Worm (Caenorhabditis elegans) whole organism, mixed stage, embryonic: Measurements from ENCODE around the gene srg-62.

Experiments
- lsy-2 ChIP-seq: fragments of 150-350 bp; optimal IDR thresholded peaks from 2 replicates; lab custom pipeline; 2014; ENCODE audit warnings: missing biosample characterization, missing genetic modification characterization
- nhr-237 ChIP-seq: fragments of 150-350 bp; optimal IDR thresholded peaks from 2 replicates; lab custom pipeline; 2014; ENCODE audit warnings: missing biosample characterization, missing genetic modification characterization
- snpc-4 ChIP-seq: fragments of 150-350 bp; optimal IDR thresholded peaks from 2 replicates; lab custom pipeline; 2014; ENCODE audit warnings: missing biosample characterization, missing genetic modification characterization
- unc-39 ChIP-seq: fragments of 150-350 bp; optimal IDR thresholded peaks from 2 replicates; lab custom pipeline; 2014; ENCODE audit warnings: missing biosample characterization, missing genetic modification characterization

DNA sequence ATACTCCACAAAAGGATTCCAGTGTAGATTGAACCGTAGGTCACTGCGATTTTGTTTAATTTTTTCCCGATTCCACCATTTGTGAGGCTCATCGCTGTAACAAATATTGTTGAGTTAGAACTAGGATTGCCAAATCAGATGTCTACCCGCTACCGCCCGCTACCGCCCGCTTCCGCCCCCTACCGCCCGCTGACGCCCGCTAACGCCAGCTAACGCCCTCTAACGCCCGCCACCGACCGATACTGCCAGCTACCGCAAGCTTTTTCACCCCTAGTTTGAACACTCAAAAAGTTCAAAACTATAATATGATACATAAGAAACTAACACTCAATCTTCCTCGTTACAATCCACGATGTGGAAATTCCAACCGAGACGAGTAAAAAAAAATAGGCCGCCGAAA, 16.2 kb upstream of the srg-62 start:
- TF ChIP-seq nhr-237 (no peak), unc-39 (no peak), lsy-2 (tag; lab: Kevin White, UChicago) (no peak), snpc-4 (tag; lab: Kevin White, UChicago) (no peak)
